Worm (Caenorhabditis elegans): Measurements from ENCODE around the gene F23F1.6.

ce11 chrII:23739-24138, 13.4 kb downstream of the F23F1.6 start:
- TF ChIP-seq rnt-1 (tag; optimal IDR thresholded peaks at IDR 0.05) (no peak), dsc-1 (tag; optimal IDR thresholded peaks at IDR 0.05) (no peak), nhr-77 (tag; optimal IDR thresholded peaks at IDR 0.05) (no peak), zag-1 (tag; optimal IDR thresholded peaks at IDR 0.05) (no peak), egl-27 (tag; optimal IDR thresholded peaks at IDR 0.05) (no peak), jun-1 (tag; optimal IDR thresholded peaks at IDR 0.05) (no peak), C34B4.2 (tag; optimal IDR thresholded peaks at IDR 0.05) (no peak), nhr-85 (tag) (no peak), ama-1 (optimal IDR thresholded peaks at IDR 0.05) (no peak), unc-62 (GFP tag; optimal IDR thresholded peaks at IDR 0.05) (no peak), fkh-10 (GFP tag; optimal IDR thresholded peaks at IDR 0.05) (no peak), skn-1 (tag; optimal IDR thresholded peaks at IDR 0.05) (no peak)
